Worm (Caenorhabditis elegans) whole organism, L3 larva: ENCODE data around the gene F58E6.8.

Experiments used
- R02D3.7 ChIP-seq: fragments of 150-350 bp; optimal IDR thresholded peaks from 2 replicates; lab custom pipeline; 2014; ENCODE audit warnings: missing biosample characterization, missing genetic modification characterization
- ZK546.5 ChIP-seq: sonication (generic microtip); optimal IDR thresholded peaks from 2 replicates; lab custom pipeline; 2017; ENCODE audit warnings: missing biosample characterization, missing genetic modification characterization
- aly-2 ChIP-seq: fragments of 150-350 bp; optimal IDR thresholded peaks from 2 replicates; lab custom pipeline; 2014; ENCODE audit warnings: missing biosample characterization, missing genetic modification characterization
- ama-1 ChIP-seq: fragments of 150-350 bp; optimal IDR thresholded peaks from 2 replicates; lab custom pipeline; 2018
- ceh-16 ChIP-seq: sonication (generic microtip); optimal IDR thresholded peaks from 2 replicates; lab custom pipeline; 2017; ENCODE audit warnings: missing biosample characterization, missing genetic modification characterization
- ceh-28 ChIP-seq: fragments of 150-350 bp; optimal IDR thresholded peaks from 2 replicates; lab custom pipeline; 2014; ENCODE audit warnings: missing biosample characterization, missing genetic modification reagents, missing genetic modification characterization
- ceh-82 ChIP-seq: fragments of 150-350 bp; optimal IDR thresholded peaks from 2 replicates; lab custom pipeline; 2014; ENCODE audit warnings: missing biosample characterization, missing genetic modification characterization
- ceh-9 ChIP-seq: sonication (generic microtip); optimal IDR thresholded peaks from 2 replicates; lab custom pipeline; 2018; ENCODE audit warnings: missing biosample characterization, missing genetic modification characterization
- daf-12 ChIP-seq: fragments of 150-350 bp; optimal IDR thresholded peaks from 2 replicates; lab custom pipeline; 2014; ENCODE audit warnings: missing biosample characterization, missing genetic modification reagents, missing genetic modification characterization
- egl-27 ChIP-seq: sonication (generic microtip); optimal IDR thresholded peaks from 4 replicates; lab custom pipeline; 2017; ENCODE audit warnings: missing biosample characterization, missing genetic modification reagents, missing genetic modification characterization
- egl-5 ChIP-seq: fragments of 150-350 bp; optimal IDR thresholded peaks from 2 replicates; lab custom pipeline; 2017; ENCODE audit warnings: missing biosample characterization, missing genetic modification reagents, missing genetic modification characterization, inconsistent platforms
- elt-1 ChIP-seq: fragments of 150-350 bp; optimal IDR thresholded peaks from 2 replicates; lab custom pipeline; 2014; ENCODE audit warnings: missing biosample characterization, missing genetic modification characterization
- elt-2 ChIP-seq: sonication (generic microtip); optimal IDR thresholded peaks from 2 replicates; lab custom pipeline; 2016; ENCODE audit warnings: missing genetic modification reagents, mild to moderate bottlenecking, missing genetic modification characterization, missing compliant biosample characterization
- elt-3 ChIP-seq, 3 experiments: fragments of 150-350 bp in 1 of 3; sonication (generic microtip) in 2 of 3; optimal IDR thresholded peaks; 2 replicates in 2 of 3; 4 replicates in 1 of 3; lab custom pipeline; 2014 to 2017; ENCODE audit warnings: missing biosample characterization in 3 of 3, missing genetic modification characterization in 3 of 3
- eor-1 ChIP-seq, 2 experiments: fragments of 150-350 bp; optimal IDR thresholded peaks; 2 replicates each; lab custom pipeline; 2014 to 2018; ENCODE audit warnings: missing biosample characterization in 2 of 2, missing genetic modification characterization in 2 of 2
- hmg-11 ChIP-seq: sonication (generic microtip); optimal IDR thresholded peaks from 2 replicates; lab custom pipeline; 2016; ENCODE audit warnings: missing genetic modification characterization, missing compliant biosample characterization
- jun-1 ChIP-seq: fragments of 150-350 bp; optimal IDR thresholded peaks from 2 replicates; lab custom pipeline; 2014; ENCODE audit warnings: missing biosample characterization, missing genetic modification reagents, missing genetic modification characterization
- lin-15B ChIP-seq: fragments of 150-350 bp; optimal IDR thresholded peaks from 2 replicates; lab custom pipeline; 2014; ENCODE audit warnings: missing biosample characterization, missing genetic modification characterization
- lin-39 ChIP-seq: fragments of 150-350 bp; optimal IDR thresholded peaks from 2 replicates; lab custom pipeline; 2018; ENCODE audit warnings: missing biosample characterization, missing genetic modification reagents, missing genetic modification characterization
- lsy-12 ChIP-seq: sonication (generic microtip); optimal IDR thresholded peaks from 2 replicates; lab custom pipeline; 2016; ENCODE audit warnings: mild to moderate bottlenecking, missing genetic modification characterization, missing compliant biosample characterization
- mdl-1 ChIP-seq: fragments of 150-350 bp; optimal IDR thresholded peaks from 2 replicates; lab custom pipeline; 2014; ENCODE audit warnings: missing biosample characterization, missing genetic modification characterization
- nfya-1 ChIP-seq: sonication (generic microtip); optimal IDR thresholded peaks from 2 replicates; lab custom pipeline; 2017; ENCODE audit warnings: missing genetic modification characterization, mild to moderate bottlenecking, missing compliant biosample characterization, antibody characterized with exemption, moderate library complexity; ENCODE audit not compliant: insufficient read depth
- nhr-11 ChIP-seq: fragments of 150-350 bp; optimal IDR thresholded peaks from 2 replicates; lab custom pipeline; 2014; ENCODE audit warnings: missing biosample characterization, missing genetic modification characterization
- nhr-12 ChIP-seq: fragments of 150-350 bp; optimal IDR thresholded peaks from 2 replicates; lab custom pipeline; 2014; ENCODE audit warnings: missing biosample characterization, missing genetic modification characterization
- nhr-23 ChIP-seq: fragments of 150-350 bp; optimal IDR thresholded peaks from 2 replicates; lab custom pipeline; 2014; ENCODE audit warnings: missing biosample characterization, missing genetic modification reagents, missing genetic modification characterization
- nhr-237 ChIP-seq: fragments of 150-350 bp; optimal IDR thresholded peaks from 2 replicates; lab custom pipeline; 2014; ENCODE audit warnings: missing biosample characterization, missing genetic modification characterization
- nhr-28 ChIP-seq: fragments of 150-350 bp; optimal IDR thresholded peaks from 2 replicates; lab custom pipeline; 2014; ENCODE audit warnings: missing biosample characterization, missing genetic modification characterization
- nhr-67 ChIP-seq: fragments of 150-350 bp; optimal IDR thresholded peaks from 2 replicates; lab custom pipeline; 2014; ENCODE audit warnings: missing biosample characterization, missing genetic modification characterization
- nhr-76 ChIP-seq: fragments of 150-350 bp; sonication (generic microtip); optimal IDR thresholded peaks from 5 replicates; lab custom pipeline; 2014; ENCODE audit warnings: missing biosample characterization, missing genetic modification characterization
- nhr-77 ChIP-seq: fragments of 150-350 bp; optimal IDR thresholded peaks from 2 replicates; lab custom pipeline; 2014; ENCODE audit warnings: missing biosample characterization, missing genetic modification characterization
- pha-4 ChIP-seq: fragments of 150-350 bp; optimal IDR thresholded peaks from 2 replicates; lab custom pipeline; 2014; ENCODE audit warnings: missing biosample characterization, missing genetic modification reagents, missing genetic modification characterization
- pqm-1 ChIP-seq: fragments of 150-350 bp; optimal IDR thresholded peaks from 2 replicates; lab custom pipeline; 2017; ENCODE audit warnings: missing biosample characterization, missing genetic modification characterization, inconsistent platforms
- sea-2 ChIP-seq: fragments of 150-350 bp; sonication (generic microtip); optimal IDR thresholded peaks from 4 replicates; lab custom pipeline; 2014; ENCODE audit warnings: missing biosample characterization, missing genetic modification reagents, missing genetic modification characterization
- skn-1 ChIP-seq: fragments of 150-350 bp; optimal IDR thresholded peaks from 2 replicates; lab custom pipeline; 2014; ENCODE audit warnings: missing biosample characterization, missing genetic modification characterization
- snpc-4 ChIP-seq: fragments of 150-350 bp; optimal IDR thresholded peaks from 2 replicates; lab custom pipeline; 2014; ENCODE audit warnings: missing biosample characterization, missing genetic modification characterization
- unc-39 ChIP-seq: sonication (generic microtip); optimal IDR thresholded peaks from 4 replicates; lab custom pipeline; 2017; ENCODE audit warnings: missing biosample characterization, missing genetic modification characterization
- unc-62 ChIP-seq: fragments of 150-350 bp; sonication (generic microtip); optimal IDR thresholded peaks from 4 replicates; lab custom pipeline; 2014; ENCODE audit warnings: missing biosample characterization, missing genetic modification reagents, missing genetic modification characterization
- zag-1 ChIP-seq: fragments of 150-350 bp; optimal IDR thresholded peaks from 2 replicates; lab custom pipeline; 2014; ENCODE audit warnings: missing biosample characterization, missing genetic modification characterization
- ztf-11 ChIP-seq: fragments of 150-350 bp; optimal IDR thresholded peaks from 2 replicates; lab custom pipeline; 2014; ENCODE audit warnings: missing biosample characterization, missing genetic modification characterization
- ztf-4 ChIP-seq: fragments of 150-350 bp; optimal IDR thresholded peaks from 2 replicates; lab custom pipeline; 2014; ENCODE audit warnings: missing biosample characterization, missing genetic modification characterization

The F58E6.8 gene

ce11 chrV:9798212-9798611 lies 42.6 kb upstream of the F58E6.8 start:
- TF ChIP-seq nhr-12 (no peak), lin-39 (tag; lab: Kevin White, UChicago) (no peak)

ce11 chrV:9796562-9796961 lies 40.9 kb upstream of the F58E6.8 start, which contains the start of gene F46B6.9:
Gene F46B6.9, plus strand, starts transcription at chrV:9796862.
- no peak for TF ChIP-seq aly-2 (tag; lab: Kevin White, UChicago)
- no peak for TF ChIP-seq hmg-11 (tag; lab: Kevin White, UChicago)
- no peak for TF ChIP-seq unc-39 (tag; lab: Kevin White, UChicago)
- no peak for TF ChIP-seq pqm-1 (tag; lab: Kevin White, UChicago)
- no peak for TF ChIP-seq nhr-77 (tag; lab: Kevin White, UChicago)
- no peak for TF ChIP-seq egl-27 (tag; lab: Kevin White, UChicago)
- no peak for TF ChIP-seq elt-3 (tag; optimal IDR thresholded peaks at IDR 0.05; lab: Kevin White, UChicago)
- no peak for TF ChIP-seq eor-1 (tag; optimal IDR thresholded peaks at IDR 0.05; lab: Kevin White, UChicago)

- no peak for TF ChIP-seq elt-1
- TF ChIP-seq nfya-1 (tag; lab: Kevin White, UChicago): no peak
- no peak for TF ChIP-seq hmg-11 (tag; lab: Kevin White, UChicago)
- no peak for TF ChIP-seq nhr-11
- no peak for TF ChIP-seq ama-1
- no peak for TF ChIP-seq nhr-76 (tag; lab: Kevin White, UChicago)
- TF ChIP-seq pha-4 (tag; lab: Kevin White, UChicago): no peak
- TF ChIP-seq nhr-28 (tag; lab: Kevin White, UChicago): no peak
- TF ChIP-seq, all 47 proteins: peak for 0
These were observed 40.4 kb upstream of the F58E6.8 start for ce11 chrV:9796002-9796401.

- no peak for TF ChIP-seq skn-1
- TF ChIP-seq elt-2 (tag; lab: Kevin White, UChicago): peak; percentile 23
- TF ChIP-seq unc-62: no peak
- TF ChIP-seq mdl-1: no peak
- no peak for TF ChIP-seq nhr-67 (tag; lab: Kevin White, UChicago)
- TF ChIP-seq lin-15B (tag; lab: Kevin White, UChicago): no peak
These were observed 39.4 kb upstream of the F58E6.8 start for ce11 chrV:9794997-9795396.

- TF ChIP-seq snpc-4 (tag; lab: Kevin White, UChicago) (no peak), aly-2 (tag; lab: Kevin White, UChicago) (no peak), pha-4 (tag; lab: Kevin White, UChicago) (peak; percentile 61), nhr-67 (tag; lab: Kevin White, UChicago) (no peak), lsy-12 (tag; lab: Kevin White, UChicago) (no peak), zag-1 (no peak), nhr-23 (tag; lab: Kevin White, UChicago) (no peak), lin-15B (tag; lab: Kevin White, UChicago) (no peak), pqm-1 (tag; lab: Kevin White, UChicago) (peak; percentile 81), nhr-28 (tag; lab: Kevin White, UChicago) (no peak), ceh-16 (tag; lab: Kevin White, UChicago) (no peak), jun-1 (no peak), elt-1 (no peak), nhr-12 (no peak), mdl-1 (no peak), ZK546.5 (tag; lab: Kevin White, UChicago) (no peak), ama-1 (no peak), unc-39 (tag; lab: Kevin White, UChicago) (no peak), elt-2 (tag; lab: Kevin White, UChicago) (peak; percentile 87), hmg-11 (tag; lab: Kevin White, UChicago) (no peak), sea-2 (GFP tag; lab: Kevin White, UChicago) (no peak), egl-5 (tag; lab: Kevin White, UChicago) (no peak)
These were observed 35.7 kb upstream of the F58E6.8 start, which contains the start of gene lipl-2 for ce11 chrV:9791332-9791731. Gene lipl-2, plus strand, starts transcription at chrV:9791567.

ce11 chrV:9789657-9790261 lies 34.1 kb upstream of the F58E6.8 start, which contains the start of gene ztf-7:
Gene ztf-7, minus strand, starts transcription at chrV:9789707.
- TF ChIP-seq unc-62 (peak; percentile 18), nhr-76 (tag; lab: Kevin White, UChicago) (no peak), ceh-28 (tag; lab: Kevin White, UChicago) (peak; percentile 80), nhr-237 (tag; lab: Kevin White, UChicago) (no peak), nhr-23 (tag; lab: Kevin White, UChicago) (peak; percentile 97), R02D3.7 (tag; lab: Kevin White, UChicago) (peak; percentile 62), nfya-1 (tag; lab: Kevin White, UChicago) (peak; percentile 94), ceh-9 (tag; lab: Kevin White, UChicago) (no peak), elt-2 (tag; lab: Kevin White, UChicago) (peak; percentile 89), ceh-82 (peak; percentile 35), daf-12 (tag; lab: Kevin White, UChicago) (no peak), lin-15B (tag; lab: Kevin White, UChicago) (peak; percentile 89), zag-1 (no peak), ztf-4 (peak; percentile 74), nhr-77 (tag; lab: Kevin White, UChicago) (peak; percentile 26), nhr-67 (tag; lab: Kevin White, UChicago) (no peak), lsy-12 (tag; lab: Kevin White, UChicago) (peak; percentile 96), ztf-11 (tag; lab: Kevin White, UChicago) (no peak), aly-2 (tag; lab: Kevin White, UChicago) (no peak), nhr-28 (tag; lab: Kevin White, UChicago) (no peak), nhr-12 (no peak), eor-1 (tag; optimal IDR thresholded peaks at IDR 0.05; lab: Kevin White, UChicago) (no peak), ZK546.5 (tag; lab: Kevin White, UChicago) (no peak), hmg-11 (tag; lab: Kevin White, UChicago) (peak; percentile 80)
